Fruit fly (Drosophila melanogaster) ovary, adult (tissue): ENCODE measurements around the gene COX6B.

Experiments
- CG17801 ChIP-seq: fragments of 200-800 bp; optimal IDR thresholded peaks from 2 replicates; lab custom pipeline; 2019; ENCODE audit warnings: missing biosample characterization, mild to moderate bottlenecking, missing genetic modification characterization, moderate library complexity; ENCODE audit not compliant: partially characterized antibody

Gene COX6B

dm6 chrX:19730844-19731243 is 13.3 kb downstream of the COX6B start, which contains the start of gene AP-1-2beta:
Gene AP-1-2beta, plus strand, starts transcription at chrX:19731004.
- TF ChIP-seq CG17801 (GFP tag; lab: Kevin White, UChicago): peak; percentile 45

DNA sequence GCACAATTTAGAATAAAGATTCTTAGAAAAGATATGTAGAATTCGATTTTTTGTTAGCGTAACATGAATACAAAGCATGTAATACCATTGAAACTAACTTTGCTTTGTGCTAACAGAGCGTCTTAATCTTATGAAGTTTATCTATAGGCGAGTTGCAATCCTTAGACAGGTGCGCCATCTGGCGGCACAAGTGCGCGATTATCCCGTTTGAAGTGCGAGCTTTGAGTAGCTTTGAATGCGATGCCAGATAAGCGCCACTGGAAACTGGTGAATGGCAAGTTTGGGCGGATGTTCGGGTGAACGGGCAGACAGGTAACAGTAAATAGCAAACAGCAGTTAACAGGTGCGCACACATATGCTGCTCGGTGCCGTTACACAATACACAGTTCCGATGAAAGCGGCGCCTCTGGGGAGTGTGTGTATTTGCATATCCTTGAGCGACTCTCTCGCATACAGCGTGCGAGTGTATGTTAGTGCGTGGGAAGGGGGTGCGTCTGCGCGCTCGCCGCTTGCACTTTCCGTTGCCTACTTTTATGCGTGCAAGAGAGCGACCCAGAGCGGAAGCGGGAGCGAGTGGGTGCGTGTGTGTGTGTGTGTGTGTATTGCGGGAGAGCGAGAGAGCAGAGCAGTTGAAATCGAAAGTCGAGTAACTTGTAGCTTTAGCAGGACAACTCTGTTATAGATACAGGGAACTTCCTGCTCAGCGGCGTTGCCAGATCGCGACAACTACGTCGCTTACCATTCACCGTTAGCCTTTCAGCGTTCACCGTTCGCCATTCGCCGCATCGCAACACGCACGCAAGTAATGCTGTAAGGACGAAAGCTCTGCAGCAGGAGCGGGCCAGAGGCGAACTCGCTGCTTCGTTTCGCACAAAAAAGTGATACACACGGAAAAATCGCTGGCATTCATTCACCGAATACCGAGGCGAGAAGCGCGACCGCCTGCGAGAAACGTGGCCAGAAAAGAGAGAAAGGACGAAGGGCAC is 25.9 kb downstream of the COX6B start, which contains the start of gene CG12531:
CG12531 (plus strand) TSS at position 936 of the 986 bp plus-strand sequence.
- no peak for TF ChIP-seq CG17801 (GFP tag; lab: Kevin White, UChicago)

dm6 chrX:19717041-19717440 is 27.1 kb downstream of the COX6B start:
- TF ChIP-seq CG17801 (GFP tag; lab: Kevin White, UChicago): no peak

dm6 chrX:19716325-19716917 is 27.7 kb downstream of the COX6B start:
- no peak for TF ChIP-seq CG17801 (GFP tag; lab: Kevin White, UChicago)

dm6 chrX:19714816-19715215 is 29.3 kb downstream of the COX6B start:
- TF ChIP-seq CG17801 (GFP tag; lab: Kevin White, UChicago): no peak

- no peak for TF ChIP-seq CG17801 (GFP tag; lab: Kevin White, UChicago)
Observed at dm6 chrX:19712898-19713627, 31.1 kb downstream of the COX6B start, which contains the start of gene meso18E. Gene meso18E, minus strand, starts transcription at chrX:19713045.

DNA sequence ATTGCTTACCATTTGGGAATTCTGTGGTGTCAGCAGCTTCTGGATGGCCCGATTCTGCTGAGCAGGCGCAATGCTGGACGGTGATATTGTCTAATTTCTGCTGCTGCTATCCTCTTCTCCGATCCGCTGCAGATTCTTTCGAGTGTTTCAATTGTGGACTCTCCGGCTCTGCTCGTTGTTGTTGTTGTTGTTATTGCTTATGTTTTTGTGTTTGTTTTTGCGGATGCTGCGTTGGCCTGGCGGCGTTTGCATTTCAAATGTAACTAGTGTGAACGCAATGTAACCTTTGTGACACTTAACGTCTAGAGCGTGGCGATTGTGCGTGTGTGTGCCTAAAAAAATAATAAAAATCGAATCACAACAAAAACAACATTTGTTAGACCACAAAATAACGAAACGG is 32.2 kb downstream of the COX6B start:
- TF ChIP-seq CG17801 (GFP tag; lab: Kevin White, UChicago): no peak

DNA sequence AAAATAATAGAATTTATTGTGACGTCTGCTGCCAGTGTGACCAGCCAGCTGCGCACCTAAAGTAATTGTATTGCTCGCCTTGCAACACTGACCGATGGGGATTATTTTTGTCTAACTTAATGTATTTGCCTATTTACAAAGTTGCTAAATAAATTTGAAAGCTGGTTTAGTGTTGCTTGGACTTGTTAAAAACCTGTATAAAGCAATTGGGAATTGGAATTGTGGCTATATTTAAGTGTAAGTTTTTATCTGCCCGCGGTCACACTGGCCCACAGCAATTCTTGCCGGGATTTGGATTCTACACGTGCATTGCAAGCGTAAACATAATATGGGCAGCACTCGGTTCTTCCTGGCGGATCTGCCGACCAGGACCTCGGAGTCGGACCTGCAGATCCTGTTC is 40.1 kb downstream of the COX6B start, which contains the start of the genes CG14230 and CG14232:
CG14230 (plus strand) TSS at position 94 of the 400 bp plus-strand sequence.
CG14232 (minus strand) TSS at position 177 of the 400 bp plus-strand sequence.
- peak; percentile 48 for TF ChIP-seq CG17801 (GFP tag; lab: Kevin White, UChicago)

- peak; percentile 48 for TF ChIP-seq CG17801 (GFP tag; lab: Kevin White, UChicago)
Observed at dm6 chrX:19701611-19702010, 42.5 kb downstream of the COX6B start, which contains the start of gene Tcs4. Gene Tcs4, minus strand, starts transcription at chrX:19701755.

- no peak for TF ChIP-seq CG17801 (GFP tag; lab: Kevin White, UChicago)
Observed at dm6 chrX:19697255-19697877, 46.8 kb downstream of the COX6B start.

DNA sequence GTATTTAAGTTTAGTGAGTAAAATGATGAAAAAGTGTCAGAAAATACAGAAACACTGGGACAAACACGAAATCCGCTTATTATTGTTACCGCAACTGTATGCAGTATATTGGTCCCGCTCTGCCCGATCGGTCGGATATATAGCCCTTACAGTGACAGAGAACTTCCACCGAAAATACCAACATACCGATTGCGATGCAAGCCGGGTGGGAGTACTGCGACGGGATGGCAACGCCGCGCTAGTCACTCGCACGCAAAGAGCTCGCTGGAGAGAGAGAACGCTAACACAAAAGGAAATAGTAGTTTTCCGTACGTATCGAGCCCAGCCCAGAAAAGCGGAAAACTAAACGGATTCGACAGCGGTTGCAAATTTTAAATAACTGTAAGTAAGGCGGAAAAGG is 47.3 kb downstream of the COX6B start, which contains the start of gene Cdc42:
Cdc42 (plus strand) TSS at position 247 of the 400 bp plus-strand sequence.
- no peak for TF ChIP-seq CG17801 (GFP tag; lab: Kevin White, UChicago)

dm6 chrX:19694792-19695558 is 49.2 kb downstream of the COX6B start, which contains the start of gene CG14229:
Gene CG14229, minus strand, starts transcription at chrX:19695250.
- TF ChIP-seq CG17801 (GFP tag; lab: Kevin White, UChicago): no peak
